Fruit fly (Drosophila melanogaster): ENCODE data around the gene TwdlY.

Gene TwdlY

DNA sequence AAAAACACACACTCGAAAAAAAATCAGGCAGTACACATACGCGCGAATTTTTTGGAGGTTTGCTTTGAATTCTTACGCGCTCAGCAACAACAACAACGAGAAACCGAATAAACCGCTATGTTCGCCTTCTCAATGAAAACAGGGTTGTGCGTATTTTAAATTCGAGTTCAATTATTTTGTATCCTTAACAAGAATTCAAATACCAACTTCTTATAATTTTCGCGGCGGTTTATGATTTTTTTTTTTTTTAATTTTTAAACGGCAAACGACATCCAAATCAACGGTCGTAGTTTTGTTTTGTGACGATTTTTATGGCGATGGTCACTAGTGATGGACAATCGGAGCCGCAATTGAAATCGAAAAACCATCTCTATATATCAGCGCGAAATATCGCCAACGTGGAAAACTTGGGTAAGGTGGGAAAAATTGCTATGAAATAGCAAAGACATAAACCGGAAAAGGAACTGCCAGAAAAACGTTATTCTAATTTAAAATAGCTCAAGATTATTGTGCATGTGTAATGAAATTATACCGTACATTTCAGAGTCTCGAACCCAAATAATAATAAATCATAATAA lies 16.9 kb downstream of the TwdlY start, which contains the start of gene goe (continued):
- TF ChIP-seq her (GFP tag; optimal IDR thresholded peaks at IDR 0.05) (peak; percentile 79), CG3995 (GFP tag; optimal IDR thresholded peaks at IDR 0.05) (peak; percentile 49), tx (GFP tag; optimal IDR thresholded peaks at IDR 0.05) (peak; percentile 73), CG14014 (GFP tag; IDR thresholded peaks at IDR 0.05) (peak; percentile 85), CG2120 (GFP tag; optimal IDR thresholded peaks at IDR 0.05) (peak; percentile 89), HHEX (GFP tag; optimal IDR thresholded peaks at IDR 0.05) (peak; percentile 59), en (GFP tag; optimal IDR thresholded peaks at IDR 0.05) (peak; percentile 71), CG7745 (tag; optimal IDR thresholded peaks at IDR 0.05) (no peak), ab (GFP tag; optimal IDR thresholded peaks at IDR 0.05) (peak; percentile 42), fru (optimal IDR thresholded peaks at IDR 0.05) (no peak), CG30431 (GFP tag; optimal IDR thresholded peaks at IDR 0.05) (peak; percentile 51), CG14710 (tag; optimal IDR thresholded peaks at IDR 0.05) (peak; percentile 70), sisA (GFP tag; IDR thresholded peaks at IDR 0.05) (peak; percentile 72), CG10321 (GFP tag; IDR thresholded peaks at IDR 0.05) (peak; percentile 55), CG4360 (GFP tag; IDR thresholded peaks at IDR 0.05) (peak; percentile 74), CG13287 (GFP tag; IDR thresholded peaks at IDR 0.05; ENCODE audit: partially characterized antibody) (peak; percentile 93), fd96Cb (tag; optimal IDR thresholded peaks at IDR 0.05) (peak; percentile 2), ap (GFP tag; IDR thresholded peaks at IDR 0.05) (peak; percentile 67), CG10565 (GFP tag; optimal IDR thresholded peaks at IDR 0.05) (no peak), CoRest (tag; optimal IDR thresholded peaks at IDR 0.05) (peak; percentile 82), Dek (tag; optimal IDR thresholded peaks at IDR 0.05) (peak; percentile 82), sima (GFP tag; optimal IDR thresholded peaks at IDR 0.05) (peak; percentile 72), gcm (GFP tag; optimal IDR thresholded peaks at IDR 0.05) (peak; percentile 46), slbo (GFP tag; IDR thresholded peaks at IDR 0.05) (peak; percentile 91), CG4707 (GFP tag; optimal IDR thresholded peaks at IDR 0.05) (peak; percentile 63), gro (GFP tag; optimal IDR thresholded peaks at IDR 0.05) (peak; percentile 94), CG6854 (GFP tag; optimal IDR thresholded peaks at IDR 0.05) (peak; percentile 50), CG15269 (tag; optimal IDR thresholded peaks at IDR 0.05) (peak; percentile 75), Ptx1 (GFP tag; IDR thresholded peaks at IDR 0.05) (peak; percentile 72), CrebB (tag; optimal IDR thresholded peaks at IDR 0.05) (peak; percentile 83), wek (GFP tag; optimal IDR thresholded peaks at IDR 0.05) (peak; percentile 77), CG1832 (GFP tag; optimal IDR thresholded peaks at IDR 0.05) (no peak), CG4820 (GFP tag; optimal IDR thresholded peaks at IDR 0.05) (no peak), dati (GFP tag; IDR thresholded peaks at IDR 0.05) (peak; percentile 43; the same call in 1 of the 2 replicates), CG17328 (GFP tag; IDR thresholded peaks at IDR 0.05) (peak; percentile 82), al (GFP tag; IDR thresholded peaks at IDR 0.05) (peak; percentile 78), HLH3B (GFP tag; IDR thresholded peaks at IDR 0.05) (peak; percentile 71), CG6791 (GFP tag; IDR thresholded peaks at IDR 0.05; ENCODE audit: partially characterized antibody) (peak; percentile 83), Oli (tag; optimal IDR thresholded peaks at IDR 0.05) (peak; percentile 45), tap (tag; optimal IDR thresholded peaks at IDR 0.05) (peak; percentile 34), Lhr (GFP tag; optimal IDR thresholded peaks at IDR 0.05) (peak; percentile 95), Bdp1 (GFP tag; optimal IDR thresholded peaks at IDR 0.05) (peak; percentile 74), CG6272 (GFP tag; IDR thresholded peaks at IDR 0.05) (peak; percentile 60), stwl (tag; optimal IDR thresholded peaks at IDR 0.05) (peak; percentile 61), h (optimal IDR thresholded peaks at IDR 0.05) (no peak), CG4404 (GFP tag; IDR thresholded peaks at IDR 0.05) (peak; percentile 20; the same call in 1 of the 2 replicates), kni (GFP tag; optimal IDR thresholded peaks at IDR 0.05) (peak; percentile 5), peb (GFP tag; IDR thresholded peaks at IDR 0.05) (no peak), sob (GFP tag; IDR thresholded peaks at IDR 0.05) (peak; percentile 94), CG31388 (GFP tag; optimal IDR thresholded peaks at IDR 0.05) (no peak), CG5180 (GFP tag; optimal IDR thresholded peaks at IDR 0.05) (no peak)

Measured in whole organism, embryonic.